Fruit fly (Drosophila melanogaster): ENCODE results near the gene CG13255.
A peak's percentile ranks its signal among the peaks of the same experiment; 100 is the strongest.

CG13255 gene

dm6 chr3L:20841465-20842109, 4.3 kb downstream of the CG13255 start, which contains the start of the genes CSN3 and CG11456 (continued):
- TF ChIP-seq CG12219 (GFP tag; optimal IDR thresholded peaks at IDR 0.05) (no peak), CrebB (tag; optimal IDR thresholded peaks at IDR 0.05) (no peak), CG30020 (tag; optimal IDR thresholded peaks at IDR 0.05) (peak; percentile 46), btn (GFP tag; optimal IDR thresholded peaks at IDR 0.05) (no peak), cwo (GFP tag; optimal IDR thresholded peaks at IDR 0.05) (no peak), Atf6 (GFP tag; IDR thresholded peaks at IDR 0.05) (no peak), CG3407 (GFP tag; optimal IDR thresholded peaks at IDR 0.05) (no peak), CG2120 (GFP tag; optimal IDR thresholded peaks at IDR 0.05) (peak; percentile 74), CG13624 (GFP tag; optimal IDR thresholded peaks at IDR 0.05) (peak; percentile 48), CG31388 (GFP tag; optimal IDR thresholded peaks at IDR 0.05) (no peak), Doc2 (GFP tag; IDR thresholded peaks at IDR 0.05) (no peak), CG4707 (GFP tag; optimal IDR thresholded peaks at IDR 0.05) (no peak), CG12071 (GFP tag; optimal IDR thresholded peaks at IDR 0.05) (no peak), crp (GFP tag; optimal IDR thresholded peaks at IDR 0.05) (peak in 1 of 2 experiments; percentile 80), Ptx1 (GFP tag; IDR thresholded peaks at IDR 0.05) (peak; percentile 34; the same call in 1 of the 2 replicates), emc (GFP tag; optimal IDR thresholded peaks at IDR 0.05) (no peak), Dp (GFP tag; optimal IDR thresholded peaks at IDR 0.05) (peak; percentile 70), odd (GFP tag; optimal IDR thresholded peaks at IDR 0.05) (no peak), CG15479 (GFP tag; optimal IDR thresholded peaks at IDR 0.05) (no peak), CG12391 (tag; optimal IDR thresholded peaks at IDR 0.05) (peak; percentile 61), CG16815 (GFP tag; optimal IDR thresholded peaks at IDR 0.05) (no peak), CG6654 (GFP tag; optimal IDR thresholded peaks at IDR 0.05) (no peak), H2.0 (GFP tag; IDR thresholded peaks at IDR 0.05) (peak; percentile 45; the same call in 1 of the 2 replicates), da (GFP tag; optimal IDR thresholded peaks at IDR 0.05) (no peak), Stat92E (GFP tag; optimal IDR thresholded peaks at IDR 0.05) (peak in 1 of 3 experiments; percentile 9), CG15514 (GFP tag; optimal IDR thresholded peaks at IDR 0.05) (peak; percentile 65), YL-1 (GFP tag; optimal IDR thresholded peaks at IDR 0.05) (peak; percentile 45), Lhr (GFP tag; optimal IDR thresholded peaks at IDR 0.05) (peak; percentile 80), CG16779 (GFP tag; IDR thresholded peaks at IDR 0.05) (no peak), prd (optimal IDR thresholded peaks at IDR 0.05) (no peak), prd (GFP tag; IDR thresholded peaks at IDR 0.05) (peak; percentile 44; the same call in 1 of the 3 replicates), CG9797 (GFP tag; optimal IDR thresholded peaks at IDR 0.05) (peak; percentile 19), lilli (GFP tag; optimal IDR thresholded peaks at IDR 0.05) (peak; percentile 58), CG32532 (GFP tag; IDR thresholded peaks at IDR 0.05) (peak; percentile 57; the same call in 1 of the 2 replicates), Pdp1 (GFP tag; optimal IDR thresholded peaks at IDR 0.05) (peak in 1 of 2 experiments; percentile 33), amos (GFP tag; IDR thresholded peaks at IDR 0.05; ENCODE audit: partially characterized antibody) (peak; percentile 74), ci (GFP tag; IDR thresholded peaks at IDR 0.05) (no peak), Abd-B (GFP tag; optimal IDR thresholded peaks at IDR 0.05) (no peak), BtbVII (GFP tag; optimal IDR thresholded peaks at IDR 0.05) (no peak), CG6791 (GFP tag; IDR thresholded peaks at IDR 0.05; ENCODE audit: partially characterized antibody) (peak; percentile 90), Camta (GFP tag; optimal IDR thresholded peaks at IDR 0.05) (peak; percentile 43), oc (tag; optimal IDR thresholded peaks at IDR 0.05) (peak; percentile 28), ab (GFP tag; optimal IDR thresholded peaks at IDR 0.05) (no peak), zf30C (GFP tag; optimal IDR thresholded peaks at IDR 0.05) (no peak), CG18476 (GFP tag; optimal IDR thresholded peaks at IDR 0.05) (peak; percentile 38), chm (GFP tag; IDR thresholded peaks at IDR 0.05) (no peak), CG8388 (GFP tag; optimal IDR thresholded peaks at IDR 0.05) (no peak), nerfin-1 (tag; optimal IDR thresholded peaks at IDR 0.05) (no peak), gsb-n (tag; optimal IDR thresholded peaks at IDR 0.05) (no peak)

Data from whole organism, embryonic.